Fruit fly (Drosophila melanogaster) whole organism, pupa: ENCODE data around the gene PIG-T.

Source experiments
- CG32121 ChIP-seq: fragments of 200-800 bp; sonication (Bioruptor generic); IDR thresholded peaks from 2 replicates; pipeline ENCODE4 v1.3.6; 2022; ENCODE audit warnings: missing biosample characterization, missing genetic modification characterization
- Ets98B ChIP-seq: fragments of 200-800 bp; sonication (Bioruptor generic); IDR thresholded peaks from 2 replicates; pipeline ENCODE4 v1.3.6; 2022; ENCODE audit warnings: missing biosample characterization, missing genetic modification characterization
- Pif1B ChIP-seq: fragments of 200-800 bp; sonication (Bioruptor generic); optimal IDR thresholded peaks from 3 replicates; lab custom pipeline; 2016; ENCODE audit warnings: missing biosample characterization, missing genetic modification characterization
- Snoo ChIP-seq: fragments of 200-800 bp; sonication (Bioruptor generic); optimal IDR thresholded peaks from 3 replicates; lab custom pipeline; 2017; ENCODE audit warnings: missing biosample characterization, mild to moderate bottlenecking, missing genetic modification characterization, inconsistent platforms
- gl ChIP-seq: fragments of 200-800 bp; sonication (Bioruptor generic); optimal IDR thresholded peaks from 2 replicates; lab custom pipeline; 2018; ENCODE audit warnings: missing biosample characterization, mild to moderate bottlenecking, missing genetic modification characterization
- rn ChIP-seq: fragments of 200-800 bp; sonication (Bioruptor generic); IDR thresholded peaks from 2 replicates; pipeline ENCODE4 v1.3.6; 2022; ENCODE audit warnings: missing biosample characterization, missing genetic modification characterization

DNA sequence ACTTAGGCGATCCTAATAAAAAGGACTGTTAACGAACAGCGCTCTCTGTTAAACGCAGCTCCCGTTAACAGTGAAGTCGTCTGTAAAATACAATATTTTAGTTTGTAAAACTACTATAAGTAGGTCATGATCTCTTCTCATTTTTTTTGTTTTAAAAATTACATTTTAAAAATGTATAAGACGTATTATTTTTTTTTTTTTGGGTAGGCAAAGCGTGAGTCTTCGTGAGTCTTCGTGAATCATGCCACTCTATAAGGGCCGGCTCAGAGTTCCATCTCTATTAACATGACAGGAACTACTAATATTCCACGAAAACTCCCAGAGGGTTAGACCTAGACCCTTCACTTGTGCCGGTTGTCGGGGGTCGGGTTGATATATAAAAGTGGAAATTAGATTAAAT is 15.6 kb upstream of the PIG-T start:
- TF ChIP-seq Pif1B (GFP tag; lab: Kevin White, UChicago) (no peak), CG32121 (no peak), Snoo (tag; lab: Kevin White, UChicago) (no peak), gl (tag; lab: Kevin White, UChicago) (no peak), rn (GFP tag; lab: Robert Waterston, UW) (no peak), Ets98B (GFP tag; lab: Robert Waterston, UW) (no peak)
